Fruit fly (Drosophila melanogaster) whole organism: Measurements from ENCODE around the gene CG45067.

Experiments
- CG8478 ChIP-seq: fragments of >200 bp; optimal IDR thresholded peaks from 2 replicates; lab custom pipeline; 2018; ENCODE audit warnings: inconsistent platforms
- pan ChIP-seq: fragments of >200 bp; optimal IDR thresholded peaks from 2 replicates; lab custom pipeline; 2017
- psq ChIP-seq: fragments of >200 bp; optimal IDR thresholded peaks from 2 replicates; lab custom pipeline; 2017

dm6 chr3L:3141411-3141810, 27.1 kb upstream of the CG45067 start:
- TF ChIP-seq CG8478 (lab: Kevin White, UChicago) (no peak), psq (no peak), pan (no peak)
